Fruit fly (Drosophila melanogaster) whole organism, embryonic: ENCODE measurements around the gene CG5262.

Source experiments
- Atf6 ChIP-seq: fragments of 200-800 bp; sonication (Bioruptor generic); IDR thresholded peaks from 2 replicates; pipeline ENCODE4 v1.3.6; 2022; ENCODE audit warnings: missing biosample characterization, missing genetic modification characterization
- Bgb ChIP-seq: fragments of 200-800 bp; sonication (Bioruptor generic); IDR thresholded peaks from 2 replicates; pipeline ENCODE4 v1.3.6; 2022; ENCODE audit warnings: missing biosample characterization, missing genetic modification characterization; ENCODE audit not compliant: partially characterized antibody
- CG10209 ChIP-seq: fragments of 200-800 bp; sonication (Bioruptor generic); optimal IDR thresholded peaks from 3 replicates; lab custom pipeline; 2017; ENCODE audit warnings: missing biosample characterization, mild to moderate bottlenecking, missing genetic modification characterization, missing genetic modification reagents
- CG10267 ChIP-seq: fragments of 200-800 bp; sonication (Bioruptor generic); optimal IDR thresholded peaks from 2 replicates; lab custom pipeline; 2018; ENCODE audit warnings: missing biosample characterization, mild to moderate bottlenecking, missing genetic modification characterization, moderate library complexity
- CG10366 ChIP-seq: fragments of 200-800 bp; sonication (Bioruptor generic); IDR thresholded peaks from 2 replicates; pipeline ENCODE4 v1.3.6; 2022; ENCODE audit warnings: missing biosample characterization, missing genetic modification characterization
- CG10959 ChIP-seq: fragments of 200-800 bp; sonication (Bioruptor generic); IDR thresholded peaks from 2 replicates; pipeline ENCODE4 v1.3.6; 2022; ENCODE audit warnings: missing biosample characterization, missing genetic modification characterization
- CG11456 ChIP-seq: fragments of 200-800 bp; sonication (Bioruptor generic); IDR thresholded peaks from 3 replicates; pipeline ENCODE4 v1.3.6; 2022; ENCODE audit warnings: missing biosample characterization, missing genetic modification characterization
- CG12071 ChIP-seq: fragments of 200-800 bp; sonication (Bioruptor generic); optimal IDR thresholded peaks from 3 replicates; lab custom pipeline; 2018; ENCODE audit warnings: missing biosample characterization, mild to moderate bottlenecking, missing genetic modification characterization
- CG12391 ChIP-seq: fragments of 200-800 bp; sonication (Bioruptor generic); optimal IDR thresholded peaks from 3 replicates; lab custom pipeline; 2018; ENCODE audit warnings: missing biosample characterization, mild to moderate bottlenecking, missing genetic modification characterization, moderate library complexity
- CG13296 ChIP-seq: fragments of 200-800 bp; sonication (Bioruptor generic); optimal IDR thresholded peaks from 3 replicates; lab custom pipeline; 2018; ENCODE audit warnings: missing biosample characterization, mild to moderate bottlenecking, missing genetic modification characterization
- CG15073 ChIP-seq: fragments of 200-800 bp; sonication (Bioruptor generic); optimal IDR thresholded peaks from 2 replicates; lab custom pipeline; 2016; ENCODE audit warnings: missing biosample characterization, missing genetic modification characterization
- CG15479 ChIP-seq: fragments of 200-800 bp; sonication (Bioruptor generic); optimal IDR thresholded peaks from 3 replicates; lab custom pipeline; 2019; ENCODE audit warnings: missing biosample characterization, mild to moderate bottlenecking, missing genetic modification characterization, moderate library complexity
- CG17385 ChIP-seq: fragments of 200-800 bp; sonication (Bioruptor generic); optimal IDR thresholded peaks from 3 replicates; lab custom pipeline; 2018; ENCODE audit warnings: missing biosample characterization, mild to moderate bottlenecking, missing genetic modification characterization
- CG17829 ChIP-seq: fragments of 200-800 bp; optimal IDR thresholded peaks from 2 replicates; lab custom pipeline; 2019; ENCODE audit warnings: missing biosample characterization, mild to moderate bottlenecking, missing genetic modification characterization, moderate library complexity
- CG18011 ChIP-seq: fragments of 200-800 bp; sonication (Bioruptor generic); optimal IDR thresholded peaks from 2 replicates; lab custom pipeline; 2017; ENCODE audit warnings: missing biosample characterization, missing genetic modification characterization, mild to moderate bottlenecking, moderate library complexity, missing genotype
- CG2120 ChIP-seq: fragments of 200-800 bp; sonication (Bioruptor generic); optimal IDR thresholded peaks from 3 replicates; lab custom pipeline; 2016; ENCODE audit warnings: missing biosample characterization, missing genetic modification characterization
- CG2875 ChIP-seq: fragments of 200-800 bp; sonication (Bioruptor generic); optimal IDR thresholded peaks from 2 replicates; lab custom pipeline; 2017; ENCODE audit warnings: missing biosample characterization, mild to moderate bottlenecking, missing genetic modification characterization, missing genetic modification reagents
- CG30020 ChIP-seq: fragments of 200-800 bp; optimal IDR thresholded peaks from 2 replicates; lab custom pipeline; 2019; ENCODE audit warnings: missing biosample characterization, mild to moderate bottlenecking, missing genetic modification characterization, moderate library complexity
- CG32532 ChIP-seq: fragments of 200-800 bp; sonication (Bioruptor generic); IDR thresholded peaks from 2 replicates; pipeline ENCODE4 v1.3.6; 2022; ENCODE audit warnings: missing biosample characterization, missing genetic modification characterization
- CG42726 ChIP-seq: fragments of 200-800 bp; sonication (Bioruptor generic); IDR thresholded peaks from 2 replicates; pipeline ENCODE4 v1.3.6; 2022; ENCODE audit warnings: missing biosample characterization, missing genetic modification characterization; ENCODE audit not compliant: partially characterized antibody
- CG6175 ChIP-seq: fragments of 200-800 bp; sonication (Bioruptor generic); IDR thresholded peaks from 3 replicates; pipeline ENCODE4 v1.3.6; 2022; ENCODE audit warnings: missing biosample characterization, missing genetic modification characterization
- CG6791 ChIP-seq: fragments of 200-800 bp; sonication (Bioruptor generic); IDR thresholded peaks from 3 replicates; pipeline ENCODE4 v1.3.6; 2022; ENCODE audit warnings: missing biosample characterization, missing genetic modification characterization; ENCODE audit not compliant: partially characterized antibody
- CG9727 ChIP-seq: fragments of 200-800 bp; sonication (Bioruptor generic); optimal IDR thresholded peaks from 3 replicates; lab custom pipeline; 2017; ENCODE audit warnings: missing biosample characterization, mild to moderate bottlenecking, missing genetic modification characterization
- D19A ChIP-seq: fragments of 200-800 bp; optimal IDR thresholded peaks from 3 replicates; lab custom pipeline; 2019; ENCODE audit warnings: missing biosample characterization, mild to moderate bottlenecking, missing genetic modification characterization, moderate library complexity
- Doc3 ChIP-seq: fragments of 200-800 bp; sonication (Bioruptor generic); IDR thresholded peaks from 3 replicates; pipeline ENCODE4 v1.3.6; 2022; ENCODE audit warnings: missing biosample characterization, missing genetic modification characterization; ENCODE audit not compliant: partially characterized antibody
- MESR4 ChIP-seq: fragments of 200-800 bp; sonication (Bioruptor generic); optimal IDR thresholded peaks from 2 replicates; lab custom pipeline; 2018; ENCODE audit warnings: missing biosample characterization, mild to moderate bottlenecking, missing genetic modification characterization, moderate library complexity
- Opbp ChIP-seq: fragments of 200-800 bp; sonication (Bioruptor generic); IDR thresholded peaks from 3 replicates; pipeline ENCODE4 v1.3.6; 2022; ENCODE audit warnings: missing biosample characterization, missing genetic modification characterization; ENCODE audit not compliant: partially characterized antibody
- PHDP ChIP-seq: fragments of 200-800 bp; sonication (Bioruptor generic); optimal IDR thresholded peaks from 3 replicates; lab custom pipeline; 2018; ENCODE audit warnings: missing biosample characterization, mild to moderate bottlenecking, missing genetic modification characterization, moderate library complexity
- Rx ChIP-seq: fragments of 200-800 bp; sonication (Bioruptor generic); IDR thresholded peaks from 2 replicates; pipeline ENCODE4 v1.3.6; 2022; ENCODE audit warnings: missing biosample characterization, missing genetic modification characterization
- Side ChIP-seq: fragments of 200-800 bp; sonication (Bioruptor generic); optimal IDR thresholded peaks from 2 replicates; lab custom pipeline; 2016; ENCODE audit warnings: missing biosample characterization, missing genetic modification characterization
- ac ChIP-seq: fragments of 200-800 bp; sonication (Bioruptor generic); optimal IDR thresholded peaks from 3 replicates; lab custom pipeline; 2017; ENCODE audit warnings: missing biosample characterization, mild to moderate bottlenecking, missing genetic modification characterization
- al ChIP-seq: fragments of 200-800 bp; sonication (Bioruptor generic); IDR thresholded peaks from 2 replicates; pipeline ENCODE4 v1.3.6; 2022; ENCODE audit warnings: missing biosample characterization, missing genetic modification characterization
- ap ChIP-seq: fragments of 200-800 bp; sonication (Bioruptor generic); IDR thresholded peaks from 2 replicates; pipeline ENCODE4 v1.3.6; 2022; ENCODE audit warnings: missing biosample characterization, missing genetic modification characterization
- ase ChIP-seq: fragments of 200-800 bp; sonication (Bioruptor generic); IDR thresholded peaks from 3 replicates; pipeline ENCODE4 v1.3.6; 2022; ENCODE audit warnings: missing biosample characterization, missing genetic modification characterization
- ash1 ChIP-seq: fragments of 200-800 bp; sonication (Bioruptor generic); optimal IDR thresholded peaks from 2 replicates; lab custom pipeline; 2018; ENCODE audit warnings: missing biosample characterization, mild to moderate bottlenecking, missing genetic modification characterization
- cas ChIP-seq: fragments of 200-800 bp; sonication (Bioruptor generic); IDR thresholded peaks from 2 replicates; pipeline ENCODE4 v1.3.6; 2022; ENCODE audit warnings: missing biosample characterization, missing genetic modification characterization
- da ChIP-seq: fragments of 200-800 bp; sonication (Bioruptor generic); optimal IDR thresholded peaks from 2 replicates; lab custom pipeline; 2016; ENCODE audit warnings: missing biosample characterization, missing genetic modification characterization
- dmrt99B ChIP-seq: fragments of 200-800 bp; sonication (Bioruptor generic); optimal IDR thresholded peaks from 2 replicates; lab custom pipeline; 2018; ENCODE audit warnings: missing biosample characterization, mild to moderate bottlenecking, missing genetic modification characterization, moderate library complexity
- emc ChIP-seq: fragments of 200-800 bp; sonication (Bioruptor generic); optimal IDR thresholded peaks from 2 replicates; lab custom pipeline; 2016; ENCODE audit warnings: missing biosample characterization, missing genetic modification characterization
- kah ChIP-seq: fragments of 200-800 bp; sonication (Bioruptor generic); optimal IDR thresholded peaks from 2 replicates; lab custom pipeline; 2018; ENCODE audit warnings: missing biosample characterization, mild to moderate bottlenecking, missing genetic modification characterization
- lola ChIP-seq, 3 experiments: fragments of >200 bp in 2 of 3; fragments of 200-800 bp in 1 of 3; sonication (Bioruptor generic) in 1 of 3; optimal IDR thresholded peaks; 2 replicates each; lab custom pipeline; 2017 to 2019; ENCODE audit warnings: missing biosample characterization in 3 of 3, missing genetic modification characterization in 3 of 3, mild to moderate bottlenecking in 1 of 3, moderate library complexity in 1 of 3
- pzg ChIP-seq: fragments of 200-800 bp; sonication (Bioruptor generic); optimal IDR thresholded peaks from 3 replicates; lab custom pipeline; 2018; ENCODE audit warnings: missing biosample characterization, mild to moderate bottlenecking, missing genetic modification characterization, moderate library complexity
- ranshi ChIP-seq: fragments of 200-800 bp; sonication (Bioruptor generic); IDR thresholded peaks from 2 replicates; pipeline ENCODE4 v1.3.6; 2022; ENCODE audit warnings: missing biosample characterization, missing genetic modification characterization
- ro ChIP-seq: fragments of 200-800 bp; sonication (Bioruptor generic); IDR thresholded peaks from 2 replicates; pipeline ENCODE4 v1.3.6; 2022; ENCODE audit warnings: missing biosample characterization, missing genetic modification characterization
- run ChIP-seq: fragments of 200-800 bp; sonication (Bioruptor generic); optimal IDR thresholded peaks from 3 replicates; lab custom pipeline; 2018; ENCODE audit warnings: missing biosample characterization, mild to moderate bottlenecking, missing genetic modification characterization
- usp ChIP-seq: fragments of >200 bp; optimal IDR thresholded peaks from 2 replicates; lab custom pipeline; 2017; ENCODE audit warnings: missing biosample characterization, missing genetic modification characterization
- z ChIP-seq: fragments of 200-800 bp; sonication (Bioruptor generic); IDR thresholded peaks from 3 replicates; pipeline ENCODE4 v1.3.6; 2022; ENCODE audit warnings: missing biosample characterization, missing genetic modification characterization

Gene CG5262

dm6 chr3L:20398243-20399222, 31.7 kb downstream of the CG5262 start (continued):
- TF ChIP-seq CG2875 (GFP tag; lab: Kevin White, UChicago) = peak; percentile 80
- TF ChIP-seq Opbp (GFP tag; lab: Robert Waterston, UW) = no peak
- TF ChIP-seq CG15479 (GFP tag; lab: Kevin White, UChicago) = no peak
- peak; percentile 83 for TF ChIP-seq CG10209
- TF ChIP-seq z (GFP tag; lab: Robert Waterston, UW) = no peak
- TF ChIP-seq D19A (tag; lab: Kevin White, UChicago) = peak; percentile 84
- no peak for TF ChIP-seq cas (GFP tag; lab: Robert Waterston, UW)
- TF ChIP-seq CG10267 (tag; lab: Kevin White, UChicago) = peak; percentile 82
- no peak; the same call in 1 of the 2 replicates for TF ChIP-seq Bgb (GFP tag; lab: Robert Waterston, UW)
- peak; percentile 90 for TF ChIP-seq PHDP (tag; lab: Kevin White, UChicago)
- peak; percentile 76 for TF ChIP-seq run (tag; lab: Kevin White, UChicago)
- TF ChIP-seq CG15073 (GFP tag; lab: Kevin White, UChicago) = no peak
- TF ChIP-seq CG32532 = peak; percentile 77
- TF ChIP-seq Doc3 = no peak
- TF ChIP-seq CG18011 (GFP tag; lab: Kevin White, UChicago) = peak; percentile 68
- no peak for TF ChIP-seq CG42726 (GFP tag; lab: Robert Waterston, UW)
- peak; percentile 35 for TF ChIP-seq ac (GFP tag; lab: Kevin White, UChicago)
- peak; percentile 72; the same call in 1 of the 2 replicates for TF ChIP-seq ranshi (GFP tag; lab: Robert Waterston, UW)
- peak; percentile 93 for TF ChIP-seq dmrt99B (tag; lab: Kevin White, UChicago)
- TF ChIP-seq usp (GFP tag; lab: Kevin White, UChicago) = no peak
- TF ChIP-seq ase (GFP tag; lab: Robert Waterston, UW) = peak; percentile 79
- peak; percentile 48; the same call in 1 of the 2 replicates for TF ChIP-seq Rx (GFP tag; lab: Robert Waterston, UW)
- TF ChIP-seq lola (GFP tag; optimal IDR thresholded peaks at IDR 0.05; lab: Kevin White, UChicago) = peak in 1 of 3 experiments; percentile 81
- peak; percentile 74; the same call in 2 of the 3 replicates for TF ChIP-seq CG11456 (GFP tag; lab: Robert Waterston, UW)
- TF ChIP-seq da (GFP tag; lab: Kevin White, UChicago) = peak; percentile 27
- peak; percentile 86 for TF ChIP-seq CG13296 (GFP tag; lab: Kevin White, UChicago)
- no peak for TF ChIP-seq CG6791
- peak; percentile 84 for TF ChIP-seq Atf6 (GFP tag; lab: Robert Waterston, UW)
- TF ChIP-seq CG12071 = peak; percentile 67
- TF ChIP-seq CG10959 (GFP tag; lab: Robert Waterston, UW) = 0 out of 2 replicates have a peak, but pooled peaks have one; percentile 46
- TF ChIP-seq al = peak; percentile 73
- TF ChIP-seq Side (GFP tag; lab: Kevin White, UChicago) = peak; percentile 55
- TF ChIP-seq CG17385 (GFP tag; lab: Kevin White, UChicago) = peak; percentile 86
- no peak for TF ChIP-seq CG6175 (GFP tag; lab: Robert Waterston, UW)
- no peak for TF ChIP-seq pzg (GFP tag; lab: Kevin White, UChicago)
- TF ChIP-seq ash1 (GFP tag; lab: Kevin White, UChicago) = no peak
- peak; percentile 50 for TF ChIP-seq ap
- peak; percentile 90 for TF ChIP-seq CG12391
- peak; percentile 66 for TF ChIP-seq CG30020 (tag; lab: Kevin White, UChicago)
- peak; percentile 81 for TF ChIP-seq CG17829
- peak; percentile 93 for TF ChIP-seq kah (GFP tag; lab: Kevin White, UChicago)
- TF ChIP-seq CG2120 (GFP tag; lab: Kevin White, UChicago) = peak; percentile 90
- TF ChIP-seq CG10366 (GFP tag; lab: Robert Waterston, UW) = peak; percentile 67
- peak; percentile 38; the same call in 1 of the 2 replicates for TF ChIP-seq ro (GFP tag; lab: Robert Waterston, UW)
- peak; percentile 3 for TF ChIP-seq MESR4
- peak; percentile 78 for TF ChIP-seq CG9727 (GFP tag; lab: Kevin White, UChicago)
- TF ChIP-seq emc (GFP tag; lab: Kevin White, UChicago) = peak; percentile 39
